Worm (Caenorhabditis elegans): ENCODE data around the gene icap-1.

DNA sequence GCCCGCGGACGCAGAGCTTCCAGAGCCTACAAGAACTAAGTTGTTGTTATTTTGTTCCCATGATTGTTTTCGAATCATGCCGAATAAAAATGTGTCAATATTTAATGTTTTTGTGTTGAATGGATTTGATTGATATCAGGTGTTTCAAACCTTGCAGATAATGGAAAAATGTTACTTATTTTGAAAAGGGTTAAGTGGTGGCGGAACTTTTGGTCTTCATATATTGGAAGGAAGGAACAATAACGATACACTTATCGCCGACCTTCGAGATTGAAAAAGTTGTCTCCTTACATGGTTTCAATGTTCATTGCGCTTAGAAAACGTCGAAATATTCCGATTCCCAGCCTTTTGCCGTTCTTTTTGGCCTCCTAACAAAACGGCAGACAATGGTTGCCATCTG, 8.1 kb downstream of the icap-1 start, which contains the start of gene gly-10:
- no peak for TF ChIP-seq pha-4 (tag; optimal IDR thresholded peaks at IDR 0.05)
- no peak for TF ChIP-seq unc-62 (GFP tag; optimal IDR thresholded peaks at IDR 0.05)
- no peak for TF ChIP-seq unc-120 (tag; optimal IDR thresholded peaks at IDR 0.05; ENCODE audit: poor library complexity, severe bottlenecking)
- TF ChIP-seq lin-13 (tag; optimal IDR thresholded peaks at IDR 0.05) = no peak
- no peak for TF ChIP-seq ztf-11 (tag; optimal IDR thresholded peaks at IDR 0.05)
- no peak for TF ChIP-seq nhr-28 (tag; optimal IDR thresholded peaks at IDR 0.05)
- TF ChIP-seq ces-1 (GFP tag; optimal IDR thresholded peaks at IDR 0.05) = no peak

All from whole organism, mixed stage, embryonic.